Fruit fly (Drosophila melanogaster) S2 (cell line): ENCODE measurements around the gene CG6073.

Experiments
- CG8478 ChIP-seq: fragments of >200 bp; optimal IDR thresholded peaks from 2 replicates; lab custom pipeline; 2018
- CTCF ChIP-seq, 2 experiments: fragments of >200 bp; optimal IDR thresholded peaks; 2 replicates each; lab custom pipeline; 2018

Gene CG6073

DNA sequence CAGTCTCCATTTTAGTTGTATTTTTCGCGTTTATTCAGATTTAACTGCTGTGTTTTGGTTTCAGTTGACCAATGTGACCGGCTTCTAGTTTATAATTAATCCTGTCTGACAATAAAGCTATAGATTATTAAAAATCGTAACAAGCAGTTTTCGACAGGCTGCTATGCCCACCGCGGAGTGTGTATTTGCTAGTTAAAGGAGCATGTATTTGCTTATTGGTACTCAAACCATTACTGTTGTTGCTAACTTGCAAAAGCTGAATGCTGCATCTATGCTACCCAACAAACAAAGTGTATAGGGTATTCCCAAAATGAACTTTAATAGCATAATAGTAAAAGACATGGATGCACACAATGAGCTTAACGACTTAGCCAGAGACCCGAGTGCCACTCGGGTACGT lies at the start of gene CG6073:
TSS of gene CG6073 (minus strand) at position 100 of the 400 bp plus-strand sequence.
- no peak for TF ChIP-seq CG8478
- TF ChIP-seq CTCF (optimal IDR thresholded peaks at IDR 0.05; lab: Kevin White, UChicago), result peak; percentile 53 to 55

DNA sequence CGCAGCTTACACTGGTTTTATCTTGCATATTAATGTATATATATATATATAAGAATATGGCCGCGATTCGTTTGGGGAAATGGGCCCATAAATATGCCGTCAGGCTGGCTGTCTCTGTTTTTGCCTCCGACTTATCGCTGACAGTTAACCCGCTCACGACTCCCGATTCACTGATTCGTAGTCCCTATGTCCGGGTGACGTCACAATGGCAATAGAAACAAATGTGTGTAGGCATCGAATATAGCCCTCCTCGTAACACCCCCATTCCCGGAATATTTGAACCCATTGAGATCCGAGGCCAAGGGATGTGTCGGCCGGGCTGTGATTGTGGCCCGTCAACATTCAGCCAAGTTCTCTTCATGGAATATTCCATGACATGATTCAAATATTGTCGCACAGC lies 48.9 kb upstream of the CG6073 start:
- TF ChIP-seq CG8478, result no peak
- no peak for TF ChIP-seq CTCF (optimal IDR thresholded peaks at IDR 0.05; lab: Kevin White, UChicago)

DNA sequence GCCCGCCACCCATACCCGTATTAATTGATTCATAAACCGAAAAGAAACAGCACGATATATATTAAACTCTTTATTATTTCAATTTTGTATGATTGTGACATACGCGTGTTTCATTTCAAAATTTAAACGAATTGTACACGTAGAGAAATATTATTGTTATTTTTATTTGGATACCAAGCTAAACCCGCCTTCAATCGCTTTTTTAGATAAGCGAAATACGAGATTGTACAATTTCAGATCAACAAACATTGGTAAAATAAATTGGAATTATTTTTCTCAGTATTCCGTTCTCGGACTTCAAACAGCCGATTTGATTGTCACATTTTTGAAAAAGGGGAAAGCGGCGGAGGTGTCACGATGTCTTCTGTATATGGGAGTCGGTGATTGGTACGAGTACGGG lies 46.4 kb upstream of the CG6073 start:
- TF ChIP-seq CTCF (optimal IDR thresholded peaks at IDR 0.05; lab: Kevin White, UChicago) (no peak), CG8478 (no peak)

DNA sequence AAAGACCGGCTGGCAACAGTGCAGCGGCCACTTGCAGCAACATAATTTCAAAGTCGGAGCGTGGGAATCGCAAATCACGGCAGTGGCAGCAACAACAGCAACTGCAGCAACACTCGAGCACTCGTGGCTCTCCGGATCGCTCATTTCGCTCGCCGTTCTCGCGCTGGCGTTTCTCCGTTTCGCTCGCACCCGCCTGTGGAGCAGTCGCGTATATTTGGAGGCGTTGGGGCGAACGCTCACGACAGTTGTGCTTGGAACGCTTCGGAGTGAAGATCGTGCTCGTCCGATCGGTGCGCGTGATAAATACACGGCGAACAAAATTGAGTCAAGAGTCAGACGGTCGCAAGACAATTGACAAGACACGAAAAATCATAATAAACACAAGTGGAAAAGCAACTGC lies 41.4 kb upstream of the CG6073 start, which contains the start of gene CG12290:
TSS of gene CG12290 (plus strand) at position 233 of the 400 bp plus-strand sequence.
- no peak for TF ChIP-seq CTCF (optimal IDR thresholded peaks at IDR 0.05; lab: Kevin White, UChicago)
- no peak for TF ChIP-seq CG8478

DNA sequence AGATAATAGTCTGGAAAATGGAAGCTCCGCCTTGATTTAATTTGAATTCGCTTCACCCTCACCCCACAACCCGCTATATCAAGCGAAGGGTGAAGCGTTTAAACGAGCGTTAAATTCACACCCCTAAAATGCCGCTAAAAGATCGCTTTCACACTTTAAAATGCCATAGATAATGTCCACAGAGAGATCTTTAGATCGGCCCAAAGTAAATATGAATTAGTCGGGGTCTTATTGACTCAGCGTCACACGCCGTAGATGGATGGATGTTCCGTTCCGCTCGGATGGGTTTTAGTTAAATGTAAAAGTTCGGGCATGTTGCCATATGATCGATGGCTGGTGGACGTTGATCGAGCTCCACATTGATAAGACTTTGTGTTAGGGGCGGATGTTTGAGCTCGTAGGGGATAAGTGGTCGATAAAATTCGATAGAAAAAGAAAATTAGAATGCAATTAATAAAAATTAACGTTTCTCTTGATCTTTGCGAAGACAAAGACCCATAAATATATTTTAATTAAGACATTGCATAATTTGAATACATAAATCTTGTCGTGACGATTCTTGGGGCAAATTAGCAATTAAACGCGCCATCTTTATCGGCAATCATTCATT lies 39.5 kb upstream of the CG6073 start:
- TF ChIP-seq CG8478 (no peak), CTCF (optimal IDR thresholded peaks at IDR 0.05; lab: Kevin White, UChicago) (no peak)

DNA sequence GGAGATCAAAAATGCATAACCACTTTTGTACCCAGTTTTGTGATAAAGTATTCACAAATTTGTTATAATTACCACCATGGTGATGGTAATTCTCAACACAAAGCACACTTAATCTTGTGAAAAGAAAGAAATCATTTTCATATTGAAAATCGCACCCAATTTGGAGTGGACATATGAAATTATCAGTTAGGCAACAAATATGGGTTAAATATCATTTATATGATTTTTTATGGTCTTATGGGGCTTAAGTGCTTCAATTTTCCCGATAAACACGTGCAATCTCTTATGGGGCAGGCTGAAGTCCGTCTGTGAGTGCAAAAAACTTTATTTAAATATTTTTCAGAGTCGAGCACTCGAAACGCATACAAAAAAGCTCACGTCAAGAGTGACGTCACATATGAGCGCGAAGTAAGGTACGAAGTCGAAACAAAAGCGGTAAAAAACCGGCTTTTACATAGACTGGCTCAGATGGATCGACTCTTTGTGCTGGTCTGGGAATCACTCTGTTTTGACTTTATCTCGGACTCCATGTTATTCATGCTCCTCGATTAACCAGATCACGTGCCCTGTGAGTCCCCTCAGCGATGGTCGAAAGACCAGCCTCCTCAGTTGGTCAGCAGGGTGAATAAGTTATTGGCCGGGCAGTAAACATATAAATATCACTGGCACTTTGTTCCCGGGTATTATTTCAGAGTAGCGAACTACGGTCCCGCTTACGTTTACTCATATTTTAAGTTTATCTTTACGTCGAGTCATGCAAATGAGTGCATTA lies 38.1 kb upstream of the CG6073 start:
- no peak for TF ChIP-seq CTCF (optimal IDR thresholded peaks at IDR 0.05; lab: Kevin White, UChicago)
- no peak for TF ChIP-seq CG8478

DNA sequence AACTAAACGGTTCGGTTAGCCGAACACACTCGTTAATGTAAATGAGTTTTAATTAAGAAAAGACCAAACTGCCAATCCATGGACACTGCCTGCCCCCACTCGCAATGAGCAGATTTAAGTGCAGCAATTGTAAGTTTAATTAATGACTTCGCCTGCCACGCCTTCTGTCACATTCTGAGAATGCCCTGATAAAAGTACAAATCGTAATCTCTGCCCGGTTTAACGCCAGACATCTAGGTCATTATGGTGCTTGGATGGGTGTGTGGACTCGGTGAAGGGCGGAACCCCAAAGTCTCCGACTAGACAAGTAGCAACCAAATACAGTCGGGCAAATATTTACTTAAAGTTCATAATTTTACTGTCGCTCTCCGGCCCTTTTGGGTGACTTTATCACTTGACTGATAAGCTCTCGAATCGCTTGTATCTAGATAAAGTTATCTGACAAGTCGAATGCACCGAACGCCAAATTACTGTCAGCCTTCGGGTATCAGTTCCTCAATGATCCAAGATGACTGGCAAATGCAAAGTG lies 33.6 kb upstream of the CG6073 start:
- TF ChIP-seq CTCF (optimal IDR thresholded peaks at IDR 0.05; lab: Kevin White, UChicago) (no peak), CG8478 (no peak)

DNA sequence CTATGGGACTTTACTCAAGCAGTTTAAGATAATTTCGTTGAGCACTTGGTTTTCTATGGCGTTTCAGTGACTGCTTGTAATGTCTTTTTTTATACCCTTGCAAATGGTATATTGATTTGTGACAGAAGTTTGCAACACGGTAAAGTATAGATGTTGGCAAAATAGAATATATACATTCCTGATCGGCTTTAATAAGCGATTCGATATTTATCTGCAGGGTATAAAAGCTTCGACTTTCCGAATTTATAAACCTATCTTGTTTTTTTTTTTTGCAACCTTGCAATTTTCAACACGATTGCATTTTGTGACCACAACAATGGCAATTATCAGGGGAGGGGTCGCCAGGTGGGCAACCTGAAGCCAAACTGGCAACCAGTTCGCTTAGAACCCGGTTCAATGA lies 25.7 kb upstream of the CG6073 start:
- TF ChIP-seq CTCF (optimal IDR thresholded peaks at IDR 0.05; lab: Kevin White, UChicago) (no peak), CG8478 (no peak)

DNA sequence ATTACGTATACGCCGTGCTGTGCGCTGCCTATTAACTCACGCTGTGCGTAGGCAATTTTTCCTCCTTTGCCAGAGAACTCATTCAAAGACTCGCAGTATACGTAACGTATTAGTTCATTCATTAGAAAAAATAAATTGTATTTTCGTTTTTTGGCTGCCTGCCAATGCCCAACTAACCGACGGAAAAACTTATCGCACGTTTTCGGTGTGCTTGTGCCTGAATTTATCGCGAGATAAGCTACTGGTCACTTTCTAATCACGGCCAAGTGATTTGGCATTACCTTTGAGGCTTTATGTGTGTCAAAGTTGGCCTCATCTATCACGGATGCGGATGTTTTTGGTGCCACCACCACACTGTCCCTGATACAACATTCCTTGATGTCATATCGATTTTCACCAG lies 24.3 kb upstream of the CG6073 start:
- no peak for TF ChIP-seq CG8478
- TF ChIP-seq CTCF (optimal IDR thresholded peaks at IDR 0.05; lab: Kevin White, UChicago), result no peak

DNA sequence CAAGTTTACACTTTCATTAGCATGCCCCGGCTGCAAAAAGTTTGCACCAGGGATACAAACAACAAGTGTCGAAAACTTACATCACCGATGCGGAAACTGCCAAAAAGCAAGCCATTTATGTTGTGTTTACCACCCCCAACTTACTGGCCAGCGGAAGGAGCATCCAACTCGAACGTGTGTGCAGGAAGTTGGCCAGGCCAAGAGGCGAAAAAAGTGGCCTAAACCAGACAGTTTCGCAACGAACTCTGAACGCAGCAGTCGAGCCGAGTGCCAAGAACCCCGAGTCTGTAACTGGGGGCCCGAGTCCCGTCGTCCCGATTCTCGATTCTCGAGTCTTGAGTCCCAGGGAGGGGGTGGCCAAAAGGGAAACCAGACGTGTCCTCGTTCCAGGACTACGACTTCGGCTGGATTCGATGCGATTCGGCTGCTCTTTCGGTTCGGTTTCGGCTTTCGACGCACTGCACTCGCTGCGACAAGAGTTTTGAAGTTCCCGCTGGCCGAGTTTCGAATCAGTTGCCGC lies 6.4 kb upstream of the CG6073 start:
- TF ChIP-seq CTCF (optimal IDR thresholded peaks at IDR 0.05; lab: Kevin White, UChicago) (no peak), CG8478 (no peak)

DNA sequence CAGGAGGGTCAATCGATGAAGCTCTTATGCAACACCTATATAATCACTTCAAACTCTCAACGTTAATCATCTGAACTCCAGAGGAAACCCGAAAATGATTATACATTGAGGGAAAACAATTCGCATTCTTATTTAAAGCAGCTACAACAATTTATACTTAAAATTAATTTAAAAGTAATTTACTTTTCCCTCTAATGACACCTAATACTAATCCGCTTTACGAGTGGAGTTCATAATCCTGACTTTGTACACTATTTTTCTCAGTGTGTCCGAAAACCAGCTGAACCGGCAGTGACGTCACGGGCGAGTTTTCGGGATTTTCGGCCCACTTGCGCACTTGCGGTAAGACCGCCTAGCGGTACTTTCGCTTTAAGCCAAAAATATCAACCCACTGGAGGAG lies 3.7 kb upstream of the CG6073 start:
- TF ChIP-seq CTCF (optimal IDR thresholded peaks at IDR 0.05; lab: Kevin White, UChicago), result no peak
- no peak for TF ChIP-seq CG8478

DNA sequence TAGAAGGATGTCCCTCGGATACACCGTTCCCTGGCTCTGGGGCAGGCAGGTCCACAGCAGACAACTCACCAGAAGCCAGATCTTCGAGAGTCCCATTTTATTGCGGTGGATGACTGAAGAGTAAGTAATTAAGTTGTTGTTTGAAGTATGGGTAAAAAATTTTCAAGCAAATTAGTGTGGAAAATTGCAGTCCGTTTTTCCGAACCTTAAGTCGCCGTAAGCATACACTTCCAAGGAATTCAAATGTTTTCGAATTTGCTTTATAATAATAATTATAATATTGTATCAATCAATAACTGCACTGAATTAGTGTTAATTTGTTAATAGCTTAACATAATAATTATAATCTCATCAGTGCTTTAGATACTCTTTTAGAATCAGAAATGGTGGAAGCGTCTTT lies 2.5 kb upstream of the CG6073 start, which contains the start of gene CG34129:
TSS of gene CG34129 (minus strand) at position 101 of the 400 bp plus-strand sequence.
- no peak for TF ChIP-seq CTCF (optimal IDR thresholded peaks at IDR 0.05; lab: Kevin White, UChicago)
- TF ChIP-seq CG8478, result no peak

DNA sequence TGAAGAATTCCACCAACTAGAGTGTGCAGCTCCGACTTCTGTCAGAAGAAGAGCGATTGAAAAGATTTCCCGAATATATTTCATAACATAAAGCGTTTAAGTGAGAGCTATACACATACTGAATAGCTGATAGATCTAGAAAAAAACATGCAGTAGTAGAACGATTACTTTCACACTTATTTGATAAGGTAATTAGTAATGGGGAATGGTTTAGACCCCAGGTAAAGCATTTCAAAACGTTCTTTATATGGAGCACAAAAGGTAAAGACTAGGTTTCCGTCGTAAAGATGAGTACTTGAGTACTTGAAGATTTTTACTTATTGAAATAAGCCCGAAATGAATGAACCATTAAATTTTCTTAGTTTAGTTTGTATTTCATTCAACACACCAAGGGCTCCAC lies 1.3 kb upstream of the CG6073 start, which contains the start of gene CG34130:
TSS of gene CG34130 (minus strand) at position 101 of the 400 bp plus-strand sequence.
- TF ChIP-seq CTCF (optimal IDR thresholded peaks at IDR 0.05; lab: Kevin White, UChicago), result no peak
- no peak for TF ChIP-seq CG8478

DNA sequence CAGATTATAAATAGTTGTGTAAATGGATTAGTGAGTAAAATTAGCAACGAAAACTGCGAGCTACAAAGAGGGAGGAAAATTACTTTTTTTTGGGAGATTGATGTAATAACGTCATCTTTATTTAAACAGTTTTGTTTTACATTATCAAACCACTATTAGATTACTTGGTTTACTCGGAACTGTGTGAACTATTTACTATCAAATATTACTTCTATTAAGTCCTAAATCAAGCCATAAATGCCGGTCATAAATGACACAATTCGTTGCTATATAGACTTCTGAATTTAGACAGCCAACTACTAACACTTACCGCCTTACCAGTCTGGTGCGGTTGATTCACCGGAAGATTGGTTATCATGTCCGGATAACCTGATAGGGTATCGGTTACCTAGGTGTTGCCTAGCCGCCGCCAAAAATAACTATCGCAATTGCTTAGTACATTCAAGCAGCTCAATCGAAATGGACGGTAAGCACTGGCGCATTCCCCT lies 3.4 kb downstream of the CG6073 start, which contains the start of gene CG31086:
TSS of gene CG31086 (plus strand) at position 51 of the 488 bp plus-strand sequence.
- TF ChIP-seq CTCF (optimal IDR thresholded peaks at IDR 0.05; lab: Kevin White, UChicago) (no peak), CG8478 (no peak)

DNA sequence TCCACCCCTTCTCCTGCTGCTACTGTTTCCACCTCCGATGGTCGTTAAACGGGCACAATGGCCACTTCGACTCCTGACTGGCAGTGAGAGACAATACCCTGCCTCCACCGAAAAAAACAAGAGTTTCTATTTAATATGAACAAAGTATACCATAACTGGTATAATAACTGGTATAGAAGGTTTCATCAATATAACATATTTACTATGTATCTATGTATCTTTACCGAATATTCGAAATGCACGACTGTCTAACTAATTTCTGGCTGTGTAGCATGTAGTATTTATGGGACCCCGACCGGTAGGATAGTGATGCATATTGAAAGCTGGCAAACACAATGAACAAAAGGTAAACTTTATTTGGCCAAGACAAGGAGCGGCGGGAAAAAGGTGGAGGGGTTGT lies 6.6 kb downstream of the CG6073 start:
- no peak for TF ChIP-seq CTCF (optimal IDR thresholded peaks at IDR 0.05; lab: Kevin White, UChicago)
- no peak for TF ChIP-seq CG8478

DNA sequence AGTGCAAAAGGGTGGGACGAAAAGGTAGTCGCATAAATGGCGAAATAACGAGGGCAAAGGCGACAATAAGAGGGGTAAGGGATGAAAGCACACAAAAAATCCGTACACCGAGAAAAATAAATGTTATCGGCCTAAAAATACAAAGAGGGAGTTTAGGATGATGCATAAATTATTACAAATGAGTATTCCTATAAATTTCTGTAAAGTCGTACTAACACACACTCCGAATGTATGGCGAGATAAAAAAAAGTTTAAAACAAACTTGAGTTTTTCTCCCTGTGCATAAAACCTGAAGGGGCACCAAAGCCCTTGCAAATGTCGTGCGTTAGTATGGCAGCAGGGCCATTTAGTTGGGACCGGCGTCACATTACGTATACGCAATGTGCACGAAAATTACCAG lies 16.6 kb downstream of the CG6073 start:
- no peak for TF ChIP-seq CG8478
